Worm (Caenorhabditis elegans) whole organism, L4 larva: Measurements from ENCODE around the gene F11G11.13.
"Not testable (repeated sequence)": the region's sequence is repeated elsewhere in the genome, so short reads cannot be mapped to it uniquely, and the experiment has no call there.

Experiments
- F44E2.7 ChIP-seq: fragments of 200-800 bp; sonication (Bioruptor generic); IDR thresholded peaks from 2 replicates; pipeline ENCODE4 v2.1.2; 2022; ENCODE audit warnings: missing genetic modification characterization, missing compliant biosample characterization
- R02D3.7 ChIP-seq: fragments of 150-350 bp; sonication (generic microtip); optimal IDR thresholded peaks from 3 replicates; lab custom pipeline; 2014; ENCODE audit warnings: missing biosample characterization, missing genetic modification characterization
- T20F7.1 ChIP-seq: fragments of 200-800 bp; sonication (Bioruptor generic); optimal IDR thresholded peaks from 2 replicates; lab custom pipeline; 2018; ENCODE audit warnings: mild to moderate bottlenecking, missing genetic modification characterization, missing compliant biosample characterization
- Y105C5A.15 ChIP-seq: fragments of 200-800 bp; sonication (Bioruptor generic); IDR thresholded peaks from 2 replicates; pipeline ENCODE4 v1.3.6; 2022; ENCODE audit warnings: missing genetic modification characterization, missing compliant biosample characterization
- Y48G9A.11 ChIP-seq: fragments of 200-800 bp; sonication (Bioruptor generic); IDR thresholded peaks from 2 replicates; pipeline ENCODE4 v1.3.6; 2022; ENCODE audit warnings: missing genetic modification reagents, missing genetic modification characterization, missing compliant biosample characterization
- ama-1 ChIP-seq: fragments of 150-350 bp; optimal IDR thresholded peaks from 2 replicates; lab custom pipeline; 2014; ENCODE audit warnings: inconsistent platforms, mixed read lengths
- attf-4 ChIP-seq: sonication (generic microtip); optimal IDR thresholded peaks from 3 replicates; lab custom pipeline; 2017; ENCODE audit warnings: missing biosample characterization, missing genetic modification characterization
- daf-19 ChIP-seq: fragments of 200-800 bp; sonication (Bioruptor generic); conservative IDR thresholded peaks from 2 replicates; pipeline ENCODE4 v1.3.6; 2022; ENCODE audit warnings: missing genetic modification characterization, missing compliant biosample characterization
- dmd-9 ChIP-seq: fragments of 200-800 bp; sonication (Bioruptor generic); IDR thresholded peaks from 2 replicates; pipeline ENCODE4 v1.3.6; 2022; ENCODE audit warnings: missing genetic modification reagents, missing genetic modification characterization, missing compliant biosample characterization
- dpl-1 ChIP-seq: fragments of 150-350 bp; optimal IDR thresholded peaks from 2 replicates; lab custom pipeline; 2014; ENCODE audit warnings: missing biosample characterization, missing genetic modification reagents, missing genetic modification characterization
- dve-1 ChIP-seq: sonication (generic microtip); optimal IDR thresholded peaks from 2 replicates; lab custom pipeline; 2017; ENCODE audit warnings: antibody characterized with exemption, mild to moderate bottlenecking, missing genetic modification characterization, missing compliant biosample characterization; ENCODE audit not compliant: insufficient read depth
- egl-43 ChIP-seq: fragments of 200-800 bp; sonication (Bioruptor generic); IDR thresholded peaks from 2 replicates; pipeline ENCODE4 v1.3.6; 2022; ENCODE audit warnings: missing genetic modification reagents, missing genetic modification characterization, missing compliant biosample characterization
- hlh-11 ChIP-seq: fragments of 200-800 bp; sonication (Bioruptor generic); optimal IDR thresholded peaks from 2 replicates; lab custom pipeline; 2018; ENCODE audit warnings: mild to moderate bottlenecking, missing genetic modification characterization, missing compliant biosample characterization
- nhr-10 ChIP-seq: fragments of 150-350 bp; optimal IDR thresholded peaks from 2 replicates; lab custom pipeline; 2014; ENCODE audit warnings: missing biosample characterization, missing genetic modification characterization
- nhr-41 ChIP-seq: fragments of 200-800 bp; sonication (Bioruptor generic); IDR thresholded peaks from 2 replicates; pipeline ENCODE4 v1.3.6; 2022; ENCODE audit warnings: missing genetic modification reagents, missing genetic modification characterization, missing compliant biosample characterization
- nhr-48 ChIP-seq: sonication (generic microtip); optimal IDR thresholded peaks from 2 replicates; lab custom pipeline; 2016; ENCODE audit warnings: mild to moderate bottlenecking, missing genetic modification characterization, missing compliant biosample characterization
- nhr-6 ChIP-seq: fragments of 150-350 bp; optimal IDR thresholded peaks from 2 replicates; lab custom pipeline; 2014; ENCODE audit warnings: missing biosample characterization, missing genetic modification characterization
- rbr-2 ChIP-seq: sonication (generic microtip); optimal IDR thresholded peaks from 2 replicates; lab custom pipeline; 2016; ENCODE audit warnings: missing genotype, missing genetic modification characterization, missing compliant biosample characterization

Gene F11G11.13

ce11 chrII:4842143-4842658 lies 33.8 kb downstream of the F11G11.13 start, which contains the start of the genes T23B7.2 and nspd-4:
T23B7.2 (minus strand) TSS chrII:4842243.
nspd-4 (plus strand) TSS chrII:4842608.
- not testable (repeated sequence) for TF ChIP-seq nhr-41 (GFP tag; lab: Robert Waterston, UW); Y105C5A.15 (GFP tag; lab: Robert Waterston, UW); nhr-48

ce11 chrII:4837659-4838058 lies 38.3 kb downstream of the F11G11.13 start, which contains the start of gene C33F10.12:
C33F10.12 (minus strand) TSS chrII:4837759.
- TF ChIP-seq rbr-2 (tag; lab: Kevin White, UChicago) = no peak
- no peak for TF ChIP-seq Y48G9A.11 (GFP tag; lab: Robert Waterston, UW)

ce11 chrII:4834761-4835160 lies 41.2 kb downstream of the F11G11.13 start, which contains the start of the genes C33F10.11 and C33F10.1:
C33F10.11 (minus strand) TSS chrII:4834861.
C33F10.1 (plus strand) TSS chrII:4835023.
- TF ChIP-seq nhr-10 (tag; lab: Kevin White, UChicago) (no peak), daf-19 (GFP tag; lab: Robert Waterston, UW) (no peak), hlh-11 (no peak), dmd-9 (GFP tag; lab: Robert Waterston, UW) (no peak)

ce11 chrII:4827734-4828609 lies 48.0 kb downstream of the F11G11.13 start, which contains the start of the genes fbxb-88 and tbck-1:
fbxb-88 (minus strand) TSS chrII:4827884.
tbck-1 (plus strand) TSS chrII:4828559.
- TF ChIP-seq F44E2.7 (GFP tag; lab: Robert Waterston, UW) = no peak
- peak; percentile 58 for TF ChIP-seq T20F7.1
- TF ChIP-seq dpl-1 (GFP tag; lab: Kevin White, UChicago) = peak; percentile 96
- TF ChIP-seq ama-1 (lab: Kevin White, UChicago) = no peak
- no peak for TF ChIP-seq attf-4 (tag; lab: Kevin White, UChicago)
- TF ChIP-seq nhr-6 (tag; lab: Kevin White, UChicago) = no peak
- TF ChIP-seq egl-43 (GFP tag; lab: Robert Waterston, UW) = no peak
- TF ChIP-seq rbr-2 (tag; lab: Kevin White, UChicago) = peak; percentile 38
- TF ChIP-seq R02D3.7 = no peak
- TF ChIP-seq dve-1 = no peak
